Worm (Caenorhabditis elegans) whole organism, mixed stage, embryonic: ENCODE measurements around the gene str-114.
A peak's percentile ranks its signal among the peaks of the same experiment; 100 is the strongest.

Experiments
- M03D4.4 ChIP-seq: sonication (generic microtip); optimal IDR thresholded peaks from 2 replicates; lab custom pipeline; 2017; ENCODE audit warnings: mild to moderate bottlenecking, missing genetic modification characterization, missing compliant biosample characterization
- blmp-1 ChIP-seq: fragments of 150-350 bp; optimal IDR thresholded peaks from 2 replicates; lab custom pipeline; 2014; ENCODE audit warnings: missing biosample characterization, missing genetic modification characterization
- ceh-39 ChIP-seq: fragments of 150-350 bp; optimal IDR thresholded peaks from 2 replicates; lab custom pipeline; 2014; ENCODE audit warnings: missing biosample characterization, missing genetic modification characterization
- ceh-43 ChIP-seq: fragments of 200-800 bp; sonication (Bioruptor generic); optimal IDR thresholded peaks from 2 replicates; lab custom pipeline; 2018; ENCODE audit warnings: mild to moderate bottlenecking, missing genetic modification characterization, moderate library complexity, missing compliant biosample characterization
- ceh-83 ChIP-seq: fragments of 200-800 bp; sonication (Bioruptor generic); optimal IDR thresholded peaks from 2 replicates; lab custom pipeline; 2018; ENCODE audit warnings: mild to moderate bottlenecking, missing genetic modification characterization, missing compliant biosample characterization
- ces-1 ChIP-seq: fragments of 150-350 bp; optimal IDR thresholded peaks from 2 replicates; lab custom pipeline; 2014; ENCODE audit warnings: missing biosample characterization, missing genetic modification reagents, missing genetic modification characterization
- cnd-1 ChIP-seq: fragments of 200-800 bp; sonication (Bioruptor generic); optimal IDR thresholded peaks from 2 replicates; lab custom pipeline; 2018; ENCODE audit warnings: mild to moderate bottlenecking, missing genetic modification characterization, missing compliant biosample characterization
- drap-1 ChIP-seq: fragments of 200-800 bp; sonication (Bioruptor generic); optimal IDR thresholded peaks from 3 replicates; lab custom pipeline; 2018; ENCODE audit warnings: mild to moderate bottlenecking, missing genetic modification characterization, missing compliant biosample characterization
- elt-1 ChIP-seq: sonication (generic microtip); optimal IDR thresholded peaks from 2 replicates; lab custom pipeline; 2017; ENCODE audit warnings: missing genetic modification characterization, mild to moderate bottlenecking, missing compliant biosample characterization, antibody characterized with exemption, moderate library complexity, borderline replicate concordance; ENCODE audit not compliant: insufficient read depth
- elt-3 ChIP-seq: fragments of 150-350 bp; optimal IDR thresholded peaks from 2 replicates; lab custom pipeline; 2014; ENCODE audit warnings: missing biosample characterization, missing genetic modification characterization
- flh-1 ChIP-seq: fragments of 200-800 bp; sonication (Bioruptor generic); optimal IDR thresholded peaks from 2 replicates; lab custom pipeline; 2018; ENCODE audit warnings: mild to moderate bottlenecking, missing genetic modification characterization, moderate library complexity, missing compliant biosample characterization
- ham-2 ChIP-seq: fragments of 200-800 bp; sonication (Bioruptor generic); optimal IDR thresholded peaks from 2 replicates; lab custom pipeline; 2018; ENCODE audit warnings: mild to moderate bottlenecking, missing genetic modification characterization, missing compliant biosample characterization
- hlh-1 ChIP-seq: fragments of 150-350 bp; optimal IDR thresholded peaks from 2 replicates; lab custom pipeline; 2014; ENCODE audit warnings: missing biosample characterization, missing genetic modification reagents, missing genetic modification characterization
- lin-13 ChIP-seq: fragments of 150-350 bp; optimal IDR thresholded peaks from 2 replicates; lab custom pipeline; 2014; ENCODE audit warnings: missing biosample characterization, missing genetic modification characterization
- lin-32 ChIP-seq: fragments of 200-800 bp; sonication (Bioruptor generic); optimal IDR thresholded peaks from 2 replicates; lab custom pipeline; 2018; ENCODE audit warnings: mild to moderate bottlenecking, missing genetic modification characterization, missing compliant biosample characterization
- lsy-2 ChIP-seq: fragments of 150-350 bp; optimal IDR thresholded peaks from 2 replicates; lab custom pipeline; 2014; ENCODE audit warnings: missing biosample characterization, missing genetic modification characterization
- mab-5 ChIP-seq: fragments of 150-350 bp; optimal IDR thresholded peaks from 2 replicates; lab custom pipeline; 2014; ENCODE audit warnings: missing biosample characterization, missing genetic modification characterization
- mep-1 ChIP-seq: fragments of 150-350 bp; optimal IDR thresholded peaks from 2 replicates; lab custom pipeline; 2017; ENCODE audit warnings: missing biosample characterization, missing genetic modification reagents, missing genetic modification characterization, inconsistent platforms
- mls-2 ChIP-seq: sonication (generic microtip); optimal IDR thresholded peaks from 2 replicates; lab custom pipeline; 2016; ENCODE audit warnings: mild to moderate bottlenecking, missing genetic modification characterization, moderate library complexity, missing compliant biosample characterization
- nhr-12 ChIP-seq: fragments of 150-350 bp; optimal IDR thresholded peaks from 2 replicates; lab custom pipeline; 2014; ENCODE audit warnings: missing biosample characterization, missing genetic modification characterization
- nhr-2 ChIP-seq: fragments of 150-350 bp; optimal IDR thresholded peaks from 2 replicates; lab custom pipeline; 2014; ENCODE audit warnings: missing biosample characterization, missing genetic modification characterization
- nhr-237 ChIP-seq: fragments of 150-350 bp; optimal IDR thresholded peaks from 2 replicates; lab custom pipeline; 2014; ENCODE audit warnings: missing biosample characterization, missing genetic modification characterization
- nhr-28 ChIP-seq: fragments of 150-350 bp; optimal IDR thresholded peaks from 2 replicates; lab custom pipeline; 2014; ENCODE audit warnings: missing biosample characterization, missing genetic modification characterization
- nhr-76 ChIP-seq: sonication (generic microtip); optimal IDR thresholded peaks from 2 replicates; lab custom pipeline; 2017; ENCODE audit warnings: missing biosample characterization, missing genetic modification characterization
- pha-4 ChIP-seq: fragments of 150-350 bp; optimal IDR thresholded peaks from 2 replicates; lab custom pipeline; 2018; ENCODE audit warnings: missing biosample characterization, missing genetic modification reagents, missing genetic modification characterization
- sem-2 ChIP-seq: fragments of 200-800 bp; sonication (Bioruptor generic); optimal IDR thresholded peaks from 2 replicates; lab custom pipeline; 2018; ENCODE audit warnings: mild to moderate bottlenecking, missing genetic modification characterization, missing compliant biosample characterization
- sptf-1 ChIP-seq: sonication (generic microtip); optimal IDR thresholded peaks from 2 replicates; lab custom pipeline; 2017; ENCODE audit warnings: mild to moderate bottlenecking, missing genetic modification characterization, moderate library complexity, missing compliant biosample characterization
- tbx-8 ChIP-seq: fragments of 200-800 bp; sonication (Bioruptor generic); optimal IDR thresholded peaks from 2 replicates; lab custom pipeline; 2018; ENCODE audit warnings: mild to moderate bottlenecking, missing genetic modification characterization, moderate library complexity, missing compliant biosample characterization
- unc-120 ChIP-seq: sonication (generic microtip); optimal IDR thresholded peaks from 2 replicates; lab custom pipeline; 2017; ENCODE audit warnings: missing genetic modification characterization, missing compliant biosample characterization; ENCODE audit not compliant: poor library complexity, severe bottlenecking
- unc-39 ChIP-seq: fragments of 150-350 bp; optimal IDR thresholded peaks from 2 replicates; lab custom pipeline; 2014; ENCODE audit warnings: missing biosample characterization, missing genetic modification characterization
- unc-62 ChIP-seq: fragments of 150-350 bp; optimal IDR thresholded peaks from 2 replicates; lab custom pipeline; 2014; ENCODE audit warnings: missing biosample characterization, missing genetic modification reagents, missing genetic modification characterization
- zip-8 ChIP-seq: fragments of 150-350 bp; optimal IDR thresholded peaks from 2 replicates; lab custom pipeline; 2014; ENCODE audit warnings: missing biosample characterization, missing genetic modification characterization
- ztf-11 ChIP-seq: fragments of 150-350 bp; optimal IDR thresholded peaks from 2 replicates; lab custom pipeline; 2014; ENCODE audit warnings: missing biosample characterization, missing genetic modification characterization

The str-114 gene

DNA sequence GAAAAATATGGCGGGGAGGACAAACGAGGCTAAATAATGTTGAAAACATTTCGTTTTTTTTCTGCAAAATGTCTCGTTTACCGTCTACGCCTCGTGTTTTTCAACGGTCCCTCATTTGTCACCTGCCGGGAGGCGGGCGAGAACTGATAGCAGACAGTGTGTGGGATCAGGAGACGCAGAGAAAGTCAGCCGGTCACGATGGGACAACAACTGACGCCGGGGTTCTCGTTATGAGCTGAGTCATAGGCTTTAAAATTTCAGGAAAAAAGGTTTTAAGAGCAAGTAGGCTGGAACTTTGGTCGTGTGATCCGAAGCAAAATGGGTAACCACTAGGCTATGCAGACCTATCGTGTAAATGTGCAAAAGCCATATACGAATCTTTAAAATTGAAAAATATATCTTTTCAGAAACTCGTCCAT is 36.2 kb downstream of the str-114 start, which contains the start of gene W08A12.2:
Gene W08A12.2, minus strand, starts transcription at position 103 of the 419 bp plus-strand sequence.
- no peak for TF ChIP-seq M03D4.4 (tag; lab: Kevin White, UChicago)
- no peak for TF ChIP-seq tbx-8 (GFP tag; lab: Kevin White, UChicago)
- no peak for TF ChIP-seq blmp-1
- TF ChIP-seq hlh-1 (tag; lab: Kevin White, UChicago) = peak; percentile 98
- no peak for TF ChIP-seq zip-8 (tag; lab: Kevin White, UChicago)
- peak; percentile 7 for TF ChIP-seq unc-62 (GFP tag; lab: Kevin White, UChicago)
- no peak for TF ChIP-seq mab-5
- no peak for TF ChIP-seq lin-13 (tag; lab: Kevin White, UChicago)
- no peak for TF ChIP-seq elt-1
- no peak for TF ChIP-seq mls-2 (tag; lab: Kevin White, UChicago)
- peak; percentile 25 for TF ChIP-seq nhr-2
- TF ChIP-seq ceh-83 (GFP tag; lab: Kevin White, UChicago) = no peak
- TF ChIP-seq unc-120 (tag; lab: Kevin White, UChicago) = peak; percentile 58
- TF ChIP-seq nhr-12 (tag; lab: Kevin White, UChicago) = no peak

- no peak for TF ChIP-seq hlh-1 (tag; lab: Kevin White, UChicago)
- TF ChIP-seq lsy-2 (tag; lab: Kevin White, UChicago) = peak; percentile 47
These were observed 36.7 kb downstream of the str-114 start for ce11 chrV:3686292-3686691.

ce11 chrV:3686899-3687298 is 37.3 kb downstream of the str-114 start, which contains the start of gene unc-132:
TSS of gene unc-132 (plus strand) at chrV:3687106.
- TF ChIP-seq elt-3 (no peak), nhr-28 (no peak), sptf-1 (no peak), sem-2 (no peak), lin-13 (tag; lab: Kevin White, UChicago) (no peak), ztf-11 (tag; lab: Kevin White, UChicago) (no peak), elt-1 (no peak), nhr-76 (tag; lab: Kevin White, UChicago) (no peak), ham-2 (GFP tag; lab: Kevin White, UChicago) (no peak), unc-120 (tag; lab: Kevin White, UChicago) (no peak), nhr-237 (tag; lab: Kevin White, UChicago) (no peak), ceh-43 (GFP tag; lab: Kevin White, UChicago) (no peak), ceh-39 (no peak), M03D4.4 (tag; lab: Kevin White, UChicago) (no peak), drap-1 (GFP tag; lab: Kevin White, UChicago) (no peak), unc-62 (GFP tag; lab: Kevin White, UChicago) (no peak), unc-39 (tag; lab: Kevin White, UChicago) (no peak), tbx-8 (GFP tag; lab: Kevin White, UChicago) (no peak)

ce11 chrV:3688733-3689132 is 39.2 kb downstream of the str-114 start:
- TF ChIP-seq hlh-1 (tag; lab: Kevin White, UChicago) = peak; percentile 56
- peak; percentile 70 for TF ChIP-seq cnd-1
- peak; percentile 74 for TF ChIP-seq lin-32
- no peak for TF ChIP-seq mab-5
- no peak for TF ChIP-seq blmp-1
- TF ChIP-seq ces-1 = peak; percentile 14
- no peak for TF ChIP-seq sptf-1
- TF ChIP-seq ceh-83 (GFP tag; lab: Kevin White, UChicago) = no peak
- no peak for TF ChIP-seq nhr-2
- no peak for TF ChIP-seq unc-39 (tag; lab: Kevin White, UChicago)
- TF ChIP-seq mep-1 (tag; lab: Kevin White, UChicago) = peak; percentile 15

ce11 chrV:3692613-3693012 is 43.0 kb downstream of the str-114 start:
- TF ChIP-seq nhr-76 (tag; lab: Kevin White, UChicago) (no peak), cnd-1 (no peak), pha-4 (no peak), ceh-39 (no peak), sem-2 (no peak), ztf-11 (tag; lab: Kevin White, UChicago) (no peak), mep-1 (tag; lab: Kevin White, UChicago) (no peak), flh-1 (GFP tag; lab: Kevin White, UChicago) (no peak), lin-13 (tag; lab: Kevin White, UChicago) (no peak), mls-2 (tag; lab: Kevin White, UChicago) (no peak)
